Worm (Caenorhabditis elegans) whole organism, mixed stage, embryonic: Measurements from ENCODE around the gene sshk-1.

Experiments
- M03D4.4 ChIP-seq: sonication (generic microtip); optimal IDR thresholded peaks from 2 replicates; lab custom pipeline; 2017; ENCODE audit warnings: mild to moderate bottlenecking, missing genetic modification characterization, missing compliant biosample characterization
- bed-3 ChIP-seq: fragments of 200-800 bp; sonication (Bioruptor generic); optimal IDR thresholded peaks from 3 replicates; lab custom pipeline; 2018; ENCODE audit warnings: mild to moderate bottlenecking, missing genetic modification characterization, moderate library complexity, missing compliant biosample characterization
- blmp-1 ChIP-seq: fragments of 150-350 bp; optimal IDR thresholded peaks from 2 replicates; lab custom pipeline; 2014; ENCODE audit warnings: missing biosample characterization, missing genetic modification characterization
- ceh-39 ChIP-seq: fragments of 150-350 bp; optimal IDR thresholded peaks from 2 replicates; lab custom pipeline; 2014; ENCODE audit warnings: missing biosample characterization, missing genetic modification characterization
- ceh-83 ChIP-seq: fragments of 200-800 bp; sonication (Bioruptor generic); optimal IDR thresholded peaks from 2 replicates; lab custom pipeline; 2018; ENCODE audit warnings: mild to moderate bottlenecking, missing genetic modification characterization, missing compliant biosample characterization
- ces-1 ChIP-seq: fragments of 150-350 bp; optimal IDR thresholded peaks from 2 replicates; lab custom pipeline; 2014; ENCODE audit warnings: missing biosample characterization, missing genetic modification reagents, missing genetic modification characterization
- elt-1 ChIP-seq: sonication (generic microtip); optimal IDR thresholded peaks from 2 replicates; lab custom pipeline; 2017; ENCODE audit warnings: missing genetic modification characterization, mild to moderate bottlenecking, missing compliant biosample characterization, antibody characterized with exemption, moderate library complexity, borderline replicate concordance; ENCODE audit not compliant: insufficient read depth
- flh-1 ChIP-seq: fragments of 200-800 bp; sonication (Bioruptor generic); optimal IDR thresholded peaks from 2 replicates; lab custom pipeline; 2018; ENCODE audit warnings: mild to moderate bottlenecking, missing genetic modification characterization, moderate library complexity, missing compliant biosample characterization
- ham-2 ChIP-seq: fragments of 200-800 bp; sonication (Bioruptor generic); optimal IDR thresholded peaks from 2 replicates; lab custom pipeline; 2018; ENCODE audit warnings: mild to moderate bottlenecking, missing genetic modification characterization, missing compliant biosample characterization
- hlh-1 ChIP-seq: fragments of 150-350 bp; optimal IDR thresholded peaks from 2 replicates; lab custom pipeline; 2014; ENCODE audit warnings: missing biosample characterization, missing genetic modification reagents, missing genetic modification characterization
- lin-13 ChIP-seq: fragments of 150-350 bp; optimal IDR thresholded peaks from 2 replicates; lab custom pipeline; 2014; ENCODE audit warnings: missing biosample characterization, missing genetic modification characterization
- lin-32 ChIP-seq: fragments of 200-800 bp; sonication (Bioruptor generic); optimal IDR thresholded peaks from 2 replicates; lab custom pipeline; 2018; ENCODE audit warnings: mild to moderate bottlenecking, missing genetic modification characterization, missing compliant biosample characterization
- lsy-2 ChIP-seq: fragments of 150-350 bp; optimal IDR thresholded peaks from 2 replicates; lab custom pipeline; 2014; ENCODE audit warnings: missing biosample characterization, missing genetic modification characterization
- mab-5 ChIP-seq: fragments of 150-350 bp; optimal IDR thresholded peaks from 2 replicates; lab custom pipeline; 2014; ENCODE audit warnings: missing biosample characterization, missing genetic modification characterization
- mep-1 ChIP-seq: fragments of 150-350 bp; optimal IDR thresholded peaks from 2 replicates; lab custom pipeline; 2017; ENCODE audit warnings: missing biosample characterization, missing genetic modification reagents, missing genetic modification characterization, inconsistent platforms
- mls-2 ChIP-seq: sonication (generic microtip); optimal IDR thresholded peaks from 2 replicates; lab custom pipeline; 2016; ENCODE audit warnings: mild to moderate bottlenecking, missing genetic modification characterization, moderate library complexity, missing compliant biosample characterization
- nhr-12 ChIP-seq: fragments of 150-350 bp; optimal IDR thresholded peaks from 2 replicates; lab custom pipeline; 2014; ENCODE audit warnings: missing biosample characterization, missing genetic modification characterization
- nhr-2 ChIP-seq: fragments of 150-350 bp; optimal IDR thresholded peaks from 2 replicates; lab custom pipeline; 2014; ENCODE audit warnings: missing biosample characterization, missing genetic modification characterization
- nhr-237 ChIP-seq: fragments of 150-350 bp; optimal IDR thresholded peaks from 2 replicates; lab custom pipeline; 2014; ENCODE audit warnings: missing biosample characterization, missing genetic modification characterization
- nhr-28 ChIP-seq: fragments of 150-350 bp; optimal IDR thresholded peaks from 2 replicates; lab custom pipeline; 2014; ENCODE audit warnings: missing biosample characterization, missing genetic modification characterization
- pha-4 ChIP-seq: fragments of 150-350 bp; optimal IDR thresholded peaks from 2 replicates; lab custom pipeline; 2018; ENCODE audit warnings: missing biosample characterization, missing genetic modification reagents, missing genetic modification characterization
- snpc-4 ChIP-seq: fragments of 150-350 bp; optimal IDR thresholded peaks from 2 replicates; lab custom pipeline; 2014; ENCODE audit warnings: missing biosample characterization, missing genetic modification characterization
- sptf-1 ChIP-seq: sonication (generic microtip); optimal IDR thresholded peaks from 2 replicates; lab custom pipeline; 2017; ENCODE audit warnings: mild to moderate bottlenecking, missing genetic modification characterization, moderate library complexity, missing compliant biosample characterization
- tbx-8 ChIP-seq: fragments of 200-800 bp; sonication (Bioruptor generic); optimal IDR thresholded peaks from 2 replicates; lab custom pipeline; 2018; ENCODE audit warnings: mild to moderate bottlenecking, missing genetic modification characterization, moderate library complexity, missing compliant biosample characterization
- unc-62 ChIP-seq: fragments of 150-350 bp; optimal IDR thresholded peaks from 2 replicates; lab custom pipeline; 2014; ENCODE audit warnings: missing biosample characterization, missing genetic modification reagents, missing genetic modification characterization
- ztf-11 ChIP-seq: fragments of 150-350 bp; optimal IDR thresholded peaks from 2 replicates; lab custom pipeline; 2014; ENCODE audit warnings: missing biosample characterization, missing genetic modification characterization

sshk-1 gene

DNA sequence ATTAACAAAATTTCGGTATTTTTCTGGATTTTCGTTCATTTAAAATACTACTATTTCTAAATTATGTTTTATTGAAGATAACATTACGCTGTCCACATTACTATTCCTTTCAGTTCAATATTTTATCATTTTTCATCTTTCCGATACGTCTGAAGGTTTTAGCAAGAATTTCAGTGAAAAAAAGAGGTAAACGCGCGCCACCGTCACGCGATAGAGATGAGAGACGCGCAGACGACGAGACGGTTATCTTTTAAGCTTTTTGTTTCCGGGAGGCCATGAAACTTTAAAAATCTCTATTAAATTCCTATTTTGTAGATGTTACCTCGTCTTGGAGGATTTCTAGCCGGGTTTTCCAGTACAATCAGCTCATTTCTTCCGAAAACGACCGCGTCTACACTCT lies 21.8 kb downstream of the sshk-1 start, which contains the start of gene mrps-12:
Gene mrps-12 (plus strand): TSS at position 316 of the 400 bp plus-strand sequence.
- TF ChIP-seq ces-1 (GFP tag; lab: Kevin White, UChicago) (peak; percentile 10), nhr-2 (no peak), ceh-83 (GFP tag; lab: Kevin White, UChicago) (peak; percentile 41)

DNA sequence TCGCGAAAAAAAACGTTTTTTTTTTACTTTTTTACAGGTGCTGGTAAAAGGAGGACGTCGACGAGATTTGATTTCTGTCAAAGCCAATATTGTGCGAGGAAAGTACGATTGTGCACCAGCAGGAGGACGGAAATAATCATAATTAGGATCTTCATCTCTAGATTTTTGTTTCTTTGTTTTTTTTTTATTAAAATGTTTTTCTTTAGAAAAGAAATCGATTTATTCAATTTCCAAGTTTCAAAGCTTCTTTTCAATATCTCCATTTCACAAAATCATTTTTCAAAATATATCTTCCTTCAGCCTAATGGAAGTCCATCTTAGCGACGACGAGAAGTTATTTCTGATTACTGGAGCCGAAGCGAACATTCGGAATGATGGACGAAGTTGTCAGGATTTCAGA lies 22.6 kb downstream of the sshk-1 start, which contains the start of gene exos-7:
Gene exos-7 (plus strand): TSS at position 301 of the 400 bp plus-strand sequence.
- TF ChIP-seq lin-32 (GFP tag; lab: Kevin White, UChicago) (no peak), flh-1 (GFP tag; lab: Kevin White, UChicago) (no peak)

DNA sequence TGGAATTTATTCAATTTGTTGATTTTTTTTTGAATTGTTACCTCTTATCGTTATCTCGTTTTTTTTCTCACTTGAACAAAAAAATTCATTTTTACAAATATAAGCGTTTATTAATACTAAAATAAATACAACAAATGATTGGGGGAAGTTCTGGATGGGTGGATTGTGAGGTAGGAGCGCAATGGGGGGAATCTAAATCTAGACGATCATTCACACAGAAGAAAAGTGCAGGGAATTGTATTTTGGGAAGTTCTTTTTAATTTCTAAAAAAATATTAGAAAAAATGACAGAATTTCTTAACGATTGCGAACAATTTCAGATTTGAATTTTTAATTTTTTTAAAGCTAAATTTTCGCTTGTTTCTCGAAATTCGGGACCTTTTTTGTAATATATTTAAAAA lies 25.5 kb downstream of the sshk-1 start:
- no peak for TF ChIP-seq lin-13
- TF ChIP-seq mep-1 (tag; lab: Kevin White, UChicago): no peak
- TF ChIP-seq nhr-28 (tag; lab: Kevin White, UChicago): no peak
- no peak for TF ChIP-seq pha-4 (tag; lab: Kevin White, UChicago)
- no peak for TF ChIP-seq ces-1 (GFP tag; lab: Kevin White, UChicago)
- TF ChIP-seq blmp-1 (tag; lab: Kevin White, UChicago): no peak
- TF ChIP-seq, all 35 proteins: peak for 0

DNA sequence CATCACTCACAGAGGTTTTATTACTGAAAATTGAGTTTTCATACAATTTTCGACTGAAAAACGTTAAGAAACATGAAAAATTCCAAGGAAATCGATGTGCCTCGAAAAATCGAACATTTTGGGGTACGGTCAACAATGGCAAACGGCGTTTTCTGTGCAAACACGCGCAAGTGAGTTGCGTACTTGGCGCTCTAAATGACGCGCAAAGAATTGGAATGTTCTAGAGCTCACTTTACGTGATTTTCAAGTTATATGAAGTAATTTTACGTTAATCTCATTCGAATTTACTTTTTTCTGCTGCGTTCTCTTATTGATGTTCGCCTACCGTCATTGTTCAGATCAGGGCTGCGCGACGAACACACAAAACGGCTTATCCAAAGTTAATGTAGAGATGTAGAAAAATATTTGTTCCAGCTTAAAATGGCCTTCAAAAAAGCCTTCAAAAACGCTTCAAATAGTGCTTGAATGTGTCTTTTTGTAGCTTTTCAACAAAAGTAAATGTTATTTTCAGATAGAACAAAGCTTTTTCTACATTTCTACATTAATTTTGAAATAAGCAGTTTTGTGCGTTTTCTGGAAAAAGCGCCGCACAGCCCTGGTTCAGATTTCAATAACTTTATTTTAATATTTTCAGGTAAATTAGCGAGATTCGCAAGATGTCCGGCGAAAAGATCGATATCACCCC lies 29.7 kb downstream of the sshk-1 start, which contains the start of the genes F31D4.2 and fkb-6:
Gene F31D4.2 (minus strand): TSS at position 23 of the 685 bp plus-strand sequence.
Gene fkb-6 (plus strand): TSS at position 635 of the 685 bp plus-strand sequence.
- TF ChIP-seq lin-13 (peak; percentile 71), hlh-1 (tag; lab: Kevin White, UChicago) (no peak), pha-4 (tag; lab: Kevin White, UChicago) (peak; percentile 88), nhr-12 (tag; lab: Kevin White, UChicago) (no peak), unc-62 (GFP tag; lab: Kevin White, UChicago) (peak; percentile 11), mep-1 (tag; lab: Kevin White, UChicago) (peak; percentile 90), nhr-237 (peak; percentile 52), ces-1 (GFP tag; lab: Kevin White, UChicago) (peak; percentile 77), lsy-2 (peak; percentile 96), ceh-39 (tag; lab: Kevin White, UChicago) (peak; percentile 53), sptf-1 (tag; lab: Kevin White, UChicago) (peak; percentile 3), nhr-2 (no peak), mls-2 (tag; lab: Kevin White, UChicago) (peak; percentile 15)

DNA sequence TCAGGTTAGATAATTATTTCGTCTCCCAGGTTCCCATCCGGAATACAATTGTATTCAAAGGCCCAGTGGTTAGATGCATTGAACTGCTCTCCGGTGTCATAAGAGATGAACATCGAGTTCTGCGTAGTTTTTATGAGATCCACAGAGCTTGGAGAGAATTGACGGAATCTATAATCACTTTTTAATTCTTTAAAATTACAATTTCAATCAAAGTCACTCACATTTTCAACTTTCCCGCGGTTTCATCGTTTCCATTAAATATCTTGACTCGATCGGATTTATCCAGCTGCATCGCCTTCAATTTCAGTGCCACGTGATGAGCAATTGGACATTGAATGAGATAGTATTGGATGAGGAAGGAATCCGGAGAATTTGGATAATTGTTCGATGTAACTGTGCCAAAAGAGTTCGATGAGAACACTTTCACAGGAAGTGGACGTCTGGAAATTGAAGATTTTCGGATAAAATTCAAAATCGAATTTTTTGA lies 31.8 kb downstream of the sshk-1 start:
- no peak for TF ChIP-seq ztf-11 (tag; lab: Kevin White, UChicago)
- no peak for TF ChIP-seq ceh-39 (tag; lab: Kevin White, UChicago)
- TF ChIP-seq tbx-8 (GFP tag; lab: Kevin White, UChicago): no peak
- TF ChIP-seq elt-1: no peak
- TF ChIP-seq bed-3 (GFP tag; lab: Kevin White, UChicago): no peak
- no peak for TF ChIP-seq mab-5 (tag; lab: Kevin White, UChicago)
- no peak for TF ChIP-seq ham-2
- TF ChIP-seq snpc-4: no peak
- TF ChIP-seq M03D4.4 (tag; lab: Kevin White, UChicago): no peak
- no peak for TF ChIP-seq nhr-237
- TF ChIP-seq nhr-2: no peak
- TF ChIP-seq nhr-28 (tag; lab: Kevin White, UChicago): no peak

DNA sequence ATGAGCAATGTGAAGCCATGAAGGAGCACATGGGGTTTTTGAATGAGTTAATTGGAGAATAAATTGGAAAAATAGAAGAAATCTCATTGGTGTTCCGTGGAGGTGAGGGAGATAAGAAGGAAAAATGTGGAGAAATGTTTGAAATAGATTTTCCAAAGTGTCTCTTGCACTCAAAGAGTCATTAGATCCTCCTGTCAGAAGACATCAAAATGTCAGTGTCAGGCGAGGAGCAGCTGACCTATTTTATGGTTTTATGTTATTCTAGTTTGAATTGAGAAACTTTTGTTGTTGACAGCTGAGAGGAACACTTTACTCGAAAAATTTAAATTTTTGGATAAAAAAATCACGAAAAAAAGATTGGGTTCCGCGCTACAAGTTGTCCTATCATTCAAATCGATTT lies 34.6 kb downstream of the sshk-1 start, which contains the start of gene clec-264:
Gene clec-264 (minus strand): TSS at position 122 of the 400 bp plus-strand sequence.
- TF ChIP-seq bed-3 (GFP tag; lab: Kevin White, UChicago): no peak
- peak; percentile 77 for TF ChIP-seq hlh-1 (tag; lab: Kevin White, UChicago)
- TF ChIP-seq unc-62 (GFP tag; lab: Kevin White, UChicago): peak; percentile 72
